Worm (Caenorhabditis elegans) whole organism, midembryonic: ENCODE results near the gene grd-4.

Experiments
- T22C8.4 ChIP-seq: fragments of 200-800 bp; sonication (Bioruptor generic); IDR thresholded peaks from 2 replicates; pipeline ENCODE4 v1.3.6; 2022; ENCODE audit warnings: missing genetic modification characterization, missing compliant biosample characterization
- flt-1 ChIP-seq: fragments of 200-800 bp; sonication (Bioruptor generic); IDR thresholded peaks from 2 replicates; pipeline ENCODE4 v1.3.6; 2022; ENCODE audit warnings: missing genetic modification characterization, missing compliant biosample characterization
- klf-2 ChIP-seq: fragments of 200-800 bp; sonication (Bioruptor generic); conservative IDR thresholded peaks from 2 replicates; pipeline ENCODE4 v1.3.6; 2022; ENCODE audit warnings: missing genetic modification reagents, missing genetic modification characterization, missing compliant biosample characterization
- med-1 ChIP-seq: sonication (generic microtip); optimal IDR thresholded peaks from 2 replicates; lab custom pipeline; 2017; ENCODE audit warnings: missing genetic modification characterization, mild to moderate bottlenecking, missing compliant biosample characterization, antibody characterized with exemption, missing genetic modification reagents; ENCODE audit not compliant: insufficient read depth
- ref-1 ChIP-seq: fragments of 200-800 bp; sonication (Bioruptor generic); conservative IDR thresholded peaks from 2 replicates; pipeline ENCODE4 v1.3.6; 2022; ENCODE audit warnings: missing genetic modification reagents, missing genetic modification characterization, missing compliant biosample characterization
- tab-1 ChIP-seq: fragments of 200-800 bp; sonication (Bioruptor generic); IDR thresholded peaks from 2 replicates; pipeline ENCODE4 v1.3.6; 2022; ENCODE audit warnings: missing genetic modification characterization, missing compliant biosample characterization
- ztf-23 ChIP-seq: fragments of 200-800 bp; sonication (Bioruptor generic); IDR thresholded peaks from 2 replicates; pipeline ENCODE4 v1.3.6; 2022; ENCODE audit warnings: missing genetic modification reagents, missing genetic modification characterization, missing compliant biosample characterization
- ztf-29 ChIP-seq: fragments of 200-800 bp; sonication (Bioruptor generic); IDR thresholded peaks from 2 replicates; pipeline ENCODE4 v1.3.6; 2022; ENCODE audit warnings: missing genetic modification reagents, missing genetic modification characterization, missing compliant biosample characterization

- TF ChIP-seq ztf-29: no peak
- no peak for TF ChIP-seq T22C8.4 (GFP tag; lab: Robert Waterston, UW)
- TF ChIP-seq tab-1: no peak
- no peak for TF ChIP-seq med-1 (GFP tag; lab: Kevin White, UChicago)
- no peak for TF ChIP-seq flt-1
- TF ChIP-seq klf-2: no peak
- no peak for TF ChIP-seq ref-1 (GFP tag; lab: Robert Waterston, UW)
- no peak for TF ChIP-seq ztf-23
Observed at ce11 chrX:8463889-8464444, 37.1 kb upstream of the grd-4 start.
